Fruit fly (Drosophila melanogaster) whole organism, embryonic: ENCODE data around the gene dlp.

ENCODE experiments used
- C15 ChIP-seq: fragments of 200-800 bp; sonication (Bioruptor generic); IDR thresholded peaks from 3 replicates; pipeline ENCODE4 v1.3.6; 2022; ENCODE audit warnings: missing biosample characterization, missing genetic modification characterization
- CG11695 ChIP-seq: fragments of 200-800 bp; sonication (Bioruptor generic); IDR thresholded peaks from 3 replicates; pipeline ENCODE4 v1.3.6; 2022; ENCODE audit warnings: missing biosample characterization, missing genetic modification characterization
- CG12391 ChIP-seq: fragments of 200-800 bp; sonication (Bioruptor generic); optimal IDR thresholded peaks from 3 replicates; lab custom pipeline; 2018; ENCODE audit warnings: missing biosample characterization, mild to moderate bottlenecking, missing genetic modification characterization, moderate library complexity
- CG12744 ChIP-seq: fragments of 200-800 bp; sonication (Bioruptor generic); optimal IDR thresholded peaks from 2 replicates; lab custom pipeline; 2016; ENCODE audit warnings: missing biosample characterization, missing genetic modification characterization
- CG1647 ChIP-seq: fragments of 200-800 bp; sonication (Bioruptor generic); optimal IDR thresholded peaks from 3 replicates; lab custom pipeline; 2016; ENCODE audit warnings: missing biosample characterization, missing genetic modification characterization
- CG31441 ChIP-seq: fragments of 200-800 bp; sonication (Bioruptor generic); IDR thresholded peaks from 2 replicates; pipeline ENCODE4 v1.3.6; 2022; ENCODE audit warnings: missing biosample characterization, missing genetic modification characterization
- CG3726 ChIP-seq: fragments of 200-800 bp; sonication (Bioruptor generic); IDR thresholded peaks from 3 replicates; pipeline ENCODE4, ENCODE4 v1.3.6; 2022; ENCODE audit warnings: missing biosample characterization, missing genetic modification characterization
- CG6272 ChIP-seq: fragments of 200-800 bp; sonication (Bioruptor generic); IDR thresholded peaks from 2 replicates; pipeline ENCODE4 v1.3.6; 2022; ENCODE audit warnings: missing biosample characterization, missing genetic modification characterization
- CG6791 ChIP-seq: fragments of 200-800 bp; sonication (Bioruptor generic); IDR thresholded peaks from 3 replicates; pipeline ENCODE4 v1.3.6; 2022; ENCODE audit warnings: missing biosample characterization, missing genetic modification characterization; ENCODE audit not compliant: partially characterized antibody
- CG7745 ChIP-seq: fragments of 200-800 bp; sonication (Bioruptor generic); optimal IDR thresholded peaks from 2 replicates; lab custom pipeline; 2018; ENCODE audit warnings: missing biosample characterization, mild to moderate bottlenecking, missing genetic modification characterization, moderate library complexity
- CG7839 ChIP-seq: fragments of 200-800 bp; sonication (Bioruptor generic); optimal IDR thresholded peaks from 3 replicates; lab custom pipeline; 2018; ENCODE audit warnings: missing biosample characterization, mild to moderate bottlenecking, missing genetic modification characterization, moderate library complexity
- CG8281 ChIP-seq: fragments of 200-800 bp; sonication (Bioruptor generic); optimal IDR thresholded peaks from 2 replicates; lab custom pipeline; 2018; ENCODE audit warnings: missing biosample characterization, mild to moderate bottlenecking, missing genetic modification characterization, moderate library complexity
- CG8359 ChIP-seq: fragments of 200-800 bp; sonication (Bioruptor generic); optimal IDR thresholded peaks from 2 replicates; lab custom pipeline; 2017; ENCODE audit warnings: missing biosample characterization, mild to moderate bottlenecking, missing genetic modification characterization, borderline replicate concordance
- Camta ChIP-seq: fragments of 200-800 bp; sonication (Bioruptor generic); optimal IDR thresholded peaks from 2 replicates; lab custom pipeline; 2016; ENCODE audit warnings: missing biosample characterization, missing genetic modification characterization
- Doc2 ChIP-seq: fragments of 200-800 bp; sonication (Bioruptor generic); IDR thresholded peaks from 2 replicates; pipeline ENCODE4 v1.3.6; 2022; ENCODE audit warnings: missing biosample characterization, missing genetic modification characterization
- Dref ChIP-seq: fragments of 200-800 bp; sonication (Bioruptor generic); IDR thresholded peaks from 2 replicates; pipeline ENCODE4 v1.3.6; 2022; ENCODE audit warnings: missing biosample characterization, missing genetic modification characterization
- Lhr ChIP-seq: fragments of 200-800 bp; sonication (Bioruptor generic); optimal IDR thresholded peaks from 3 replicates; lab custom pipeline; 2017; ENCODE audit warnings: mild to moderate bottlenecking, missing biosample characterization, missing genetic modification reagents, missing genetic modification characterization
- Myb ChIP-seq: fragments of 200-800 bp; sonication (Bioruptor generic); optimal IDR thresholded peaks from 2 replicates; lab custom pipeline; 2016; ENCODE audit warnings: missing biosample characterization, missing genetic modification characterization
- Ravus ChIP-seq: fragments of 200-800 bp; sonication (Bioruptor generic); IDR thresholded peaks from 2 replicates; pipeline ENCODE4 v1.3.6; 2022; ENCODE audit warnings: missing biosample characterization, missing genetic modification characterization
- Ssrp ChIP-seq: fragments of 200-800 bp; sonication (Bioruptor generic); optimal IDR thresholded peaks from 2 replicates; lab custom pipeline; 2018; ENCODE audit warnings: missing biosample characterization, mild to moderate bottlenecking, missing genetic modification characterization, moderate library complexity
- YL-1 ChIP-seq: fragments of 200-800 bp; sonication (Bioruptor generic); optimal IDR thresholded peaks from 3 replicates; lab custom pipeline; 2017; ENCODE audit warnings: missing biosample characterization, mild to moderate bottlenecking, missing genetic modification characterization
- bigmax ChIP-seq: fragments of 200-800 bp; sonication (Bioruptor generic); optimal IDR thresholded peaks from 2 replicates; lab custom pipeline; 2018; ENCODE audit warnings: missing biosample characterization, mild to moderate bottlenecking, missing genetic modification characterization
- caup ChIP-seq: fragments of 200-800 bp; sonication (Bioruptor generic); optimal IDR thresholded peaks from 3 replicates; lab custom pipeline; 2017; ENCODE audit warnings: missing biosample characterization, mild to moderate bottlenecking, missing genetic modification characterization, moderate library complexity; ENCODE audit not compliant: severe bottlenecking
- ci ChIP-seq: fragments of 200-800 bp; sonication (Bioruptor generic); IDR thresholded peaks from 3 replicates; pipeline ENCODE4 v1.3.6; 2022; ENCODE audit warnings: missing biosample characterization, missing genetic modification characterization
- cwo ChIP-seq: fragments of 200-800 bp; sonication (Bioruptor generic); optimal IDR thresholded peaks from 3 replicates; lab custom pipeline; 2017; ENCODE audit warnings: missing biosample characterization, missing genetic modification characterization, mild to moderate bottlenecking, moderate library complexity, missing genetic modification reagents
- dan ChIP-seq: fragments of 200-800 bp; sonication (Bioruptor generic); IDR thresholded peaks from 2 replicates; pipeline ENCODE4 v1.3.6; 2022; ENCODE audit warnings: missing biosample characterization, missing genetic modification characterization
- dpn ChIP-seq, 2 experiments: fragments of 200-800 bp; sonication (Bioruptor generic); optimal IDR thresholded peaks; 3 replicates each; lab custom pipeline; 2016; ENCODE audit warnings: missing biosample characterization in 2 of 2, missing genetic modification characterization in 2 of 2
- gce ChIP-seq: fragments of 200-800 bp; sonication (Bioruptor generic); IDR thresholded peaks from 3 replicates; pipeline ENCODE4 v1.3.6; 2022; ENCODE audit warnings: missing biosample characterization, missing genetic modification characterization
- gem ChIP-seq: fragments of 200-800 bp; sonication (Bioruptor generic); optimal IDR thresholded peaks from 2 replicates; lab custom pipeline; 2019; ENCODE audit warnings: missing biosample characterization, mild to moderate bottlenecking, missing genetic modification characterization, moderate library complexity
- jigr1 ChIP-seq: fragments of 200-800 bp; sonication (Bioruptor generic); IDR thresholded peaks from 3 replicates; pipeline ENCODE4 v1.3.6; 2022; ENCODE audit warnings: missing biosample characterization, missing genetic modification characterization
- oc ChIP-seq: fragments of 200-800 bp; sonication (Bioruptor generic); optimal IDR thresholded peaks from 2 replicates; lab custom pipeline; 2018; ENCODE audit warnings: missing biosample characterization, mild to moderate bottlenecking, missing genetic modification characterization, moderate library complexity
- otp ChIP-seq: fragments of 200-800 bp; sonication (Bioruptor generic); IDR thresholded peaks from 3 replicates; pipeline ENCODE4, ENCODE4 v1.3.6; 2022; ENCODE audit warnings: missing biosample characterization, missing genetic modification characterization
- sc ChIP-seq, 3 experiments: fragments of >200 bp in 2 of 3; fragments of 200-800 bp in 1 of 3; sonication (Bioruptor generic) in 1 of 3; optimal IDR thresholded peaks; 2 replicates in 2 of 3; 3 replicates in 1 of 3; lab custom pipeline; 2017; ENCODE audit warnings: mild to moderate bottlenecking in 1 of 3, missing biosample characterization in 1 of 3, missing genetic modification characterization in 1 of 3, missing genetic modification reagents in 1 of 3
- sd ChIP-seq: fragments of 200-800 bp; sonication (Bioruptor generic); optimal IDR thresholded peaks from 3 replicates; lab custom pipeline; 2018; ENCODE audit warnings: missing biosample characterization, mild to moderate bottlenecking, missing genetic modification characterization, moderate library complexity
- unc-4 ChIP-seq: fragments of 200-800 bp; sonication (Bioruptor generic); IDR thresholded peaks from 2 replicates; pipeline ENCODE4 v1.3.6; 2022; ENCODE audit warnings: missing biosample characterization, missing genetic modification characterization; ENCODE audit not compliant: partially characterized antibody
- yki ChIP-seq: fragments of >200 bp; optimal IDR thresholded peaks from 3 replicates; lab custom pipeline; 2018
- zfh1 ChIP-seq: fragments of 200-800 bp; sonication (Bioruptor generic); IDR thresholded peaks from 3 replicates; pipeline ENCODE4 v1.3.6; 2022; ENCODE audit warnings: missing biosample characterization, missing genetic modification characterization

Gene dlp

dm6 chr3L:14611406-14612335, 20.7 kb upstream of the dlp start (continued):
- TF ChIP-seq sc (optimal IDR thresholded peaks at IDR 0.05; lab: Kevin White, UChicago), result no peak
- TF ChIP-seq sc (GFP tag; optimal IDR thresholded peaks at IDR 0.05; lab: Kevin White, UChicago), result no peak
- no peak for TF ChIP-seq Myb (GFP tag; lab: Kevin White, UChicago)
- no peak for TF ChIP-seq CG6272 (GFP tag; lab: Robert Waterston, UW)
- peak; percentile 38 for TF ChIP-seq CG12391 (tag; lab: Kevin White, UChicago)
- peak; percentile 16 for TF ChIP-seq Ssrp (tag; lab: Kevin White, UChicago)
- no peak for TF ChIP-seq cwo
- TF ChIP-seq Lhr (GFP tag; lab: Kevin White, UChicago), result no peak
- peak; percentile 65 for TF ChIP-seq gem (tag; lab: Kevin White, UChicago)
- TF ChIP-seq CG11695 (GFP tag; lab: Robert Waterston, UW), result no peak
- peak; percentile 67 for TF ChIP-seq CG8281 (tag; lab: Kevin White, UChicago)
- no peak for TF ChIP-seq oc (tag; lab: Kevin White, UChicago)
- no peak for TF ChIP-seq YL-1 (GFP tag; lab: Kevin White, UChicago)
- 0 out of 3 replicates have a peak, but pooled peaks have one; percentile 7 for TF ChIP-seq otp
- no peak for TF ChIP-seq C15 (GFP tag; lab: Robert Waterston, UW)
- no peak for TF ChIP-seq caup (GFP tag; lab: Kevin White, UChicago)
- peak; percentile 62; the same call in 1 of the 2 replicates for TF ChIP-seq CG31441 (GFP tag; lab: Robert Waterston, UW)
- no peak for TF ChIP-seq Camta (GFP tag; lab: Kevin White, UChicago)
- TF ChIP-seq CG8359 (GFP tag; lab: Kevin White, UChicago), result no peak
- no peak for TF ChIP-seq zfh1 (GFP tag; lab: Robert Waterston, UW)
- TF ChIP-seq Ravus, result no peak
- TF ChIP-seq Dref (GFP tag; lab: Robert Waterston, UW), result no peak
- 0 out of 3 replicates have a peak, but pooled peaks have one; percentile 7 for TF ChIP-seq CG6791 (GFP tag; lab: Robert Waterston, UW)
- no peak for TF ChIP-seq CG7745 (tag; lab: Kevin White, UChicago)
- TF ChIP-seq yki (lab: Kevin White, UChicago), result no peak
- no peak for TF ChIP-seq dpn (GFP tag; optimal IDR thresholded peaks at IDR 0.05; lab: Kevin White, UChicago)
- no peak for TF ChIP-seq ci (GFP tag; lab: Robert Waterston, UW)
- peak; percentile 39 for TF ChIP-seq CG7839 (tag; lab: Kevin White, UChicago)
- no peak for TF ChIP-seq bigmax
- no peak for TF ChIP-seq jigr1 (GFP tag; lab: Robert Waterston, UW)
- TF ChIP-seq dan (GFP tag; lab: Robert Waterston, UW), result no peak
- TF ChIP-seq unc-4, result no peak
- TF ChIP-seq sd (tag; lab: Kevin White, UChicago), result no peak
- no peak for TF ChIP-seq gce (GFP tag; lab: Robert Waterston, UW)
- TF ChIP-seq CG1647 (GFP tag; lab: Kevin White, UChicago), result no peak
- TF ChIP-seq CG12744 (GFP tag; lab: Kevin White, UChicago), result no peak
- no peak for TF ChIP-seq CG3726 (GFP tag; lab: Robert Waterston, UW)
- TF ChIP-seq Doc2 (GFP tag; lab: Robert Waterston, UW), result no peak
